Fruit fly (Drosophila melanogaster): ENCODE data around the gene eIF5B.
A peak's percentile ranks its signal among the peaks of the same experiment; 100 is the strongest.

Gene eIF5B

DNA sequence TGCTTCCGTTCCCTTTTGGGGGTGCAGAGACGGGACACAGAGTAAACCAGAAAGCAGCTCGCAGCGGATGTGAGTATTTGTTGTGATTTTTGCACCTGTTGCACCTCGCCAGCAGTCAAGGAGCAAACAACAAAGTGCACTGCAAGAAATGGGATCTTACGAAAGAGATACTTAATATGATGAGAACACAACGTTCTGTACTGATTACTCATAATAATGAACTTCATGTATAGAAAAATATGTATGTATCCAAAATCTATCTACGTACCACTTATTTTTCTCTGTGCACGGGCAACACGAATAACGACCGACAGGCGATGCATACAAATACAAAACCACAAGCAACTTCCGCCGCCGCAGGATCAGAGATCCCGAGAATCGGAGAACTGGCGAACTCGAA, 62.9 kb downstream of the eIF5B start (continued):
- peak; percentile 63 for TF ChIP-seq CG15696 (tag; optimal IDR thresholded peaks at IDR 0.05)
- TF ChIP-seq Sin3A (optimal IDR thresholded peaks at IDR 0.05) = no peak
- TF ChIP-seq da (GFP tag; optimal IDR thresholded peaks at IDR 0.05) = no peak
- TF ChIP-seq psq (GFP tag; optimal IDR thresholded peaks at IDR 0.05) = no peak
- TF ChIP-seq TFAM (GFP tag; optimal IDR thresholded peaks at IDR 0.05) = no peak
- TF ChIP-seq CG1024 (GFP tag; IDR thresholded peaks at IDR 0.05) = no peak
- TF ChIP-seq CG34376 (GFP tag; optimal IDR thresholded peaks at IDR 0.05) = no peak
- peak; percentile 72 for TF ChIP-seq Med (GFP tag)
- TF ChIP-seq org-1 (GFP tag; optimal IDR thresholded peaks at IDR 0.05) = no peak
- TF ChIP-seq chinmo (GFP tag; IDR thresholded peaks at IDR 0.05; ENCODE audit: partially characterized antibody) = no peak
- TF ChIP-seq Hsf (GFP tag; optimal IDR thresholded peaks at IDR 0.05) = peak; percentile 15
- TF ChIP-seq pzg (GFP tag; optimal IDR thresholded peaks at IDR 0.05) = no peak
- no peak for TF ChIP-seq CG3847 (GFP tag; IDR thresholded peaks at IDR 0.05)
- TF ChIP-seq CG17328 (GFP tag; IDR thresholded peaks at IDR 0.05) = 0 out of 2 replicates have a peak, but pooled peaks have one; percentile 14
- no peak for TF ChIP-seq Fer1 (GFP tag; optimal IDR thresholded peaks at IDR 0.05)
- TF ChIP-seq Xrp1 (GFP tag; IDR thresholded peaks at IDR 0.05) = peak; percentile 59; the same call in 1 of the 2 replicates
- TF ChIP-seq CG2678 (tag; optimal IDR thresholded peaks at IDR 0.05) = no peak
- no peak for TF ChIP-seq CG11398 (GFP tag; optimal IDR thresholded peaks at IDR 0.05)
- no peak for TF ChIP-seq CG18011 (GFP tag; optimal IDR thresholded peaks at IDR 0.05)
- peak; percentile 25 for TF ChIP-seq unpg (GFP tag; optimal IDR thresholded peaks at IDR 0.05)
- no peak for TF ChIP-seq CG3281 (GFP tag; optimal IDR thresholded peaks at IDR 0.05)
- TF ChIP-seq Trl (optimal IDR thresholded peaks at IDR 0.05) = no peak
- no peak for TF ChIP-seq Trl (GFP tag; optimal IDR thresholded peaks at IDR 0.05)
- TF ChIP-seq ken (GFP tag; IDR thresholded peaks at IDR 0.05) = no peak
- TF ChIP-seq Atf3 (GFP tag; optimal IDR thresholded peaks at IDR 0.05) = no peak
- no peak for TF ChIP-seq bbx (GFP tag; IDR thresholded peaks at IDR 0.05; ENCODE audit: partially characterized antibody)
- TF ChIP-seq CG3726 (GFP tag; IDR thresholded peaks at IDR 0.05) = no peak
- peak; percentile 22 for TF ChIP-seq CG14710 (tag; optimal IDR thresholded peaks at IDR 0.05)
- no peak for TF ChIP-seq seq (GFP tag; IDR thresholded peaks at IDR 0.05)
- no peak for TF ChIP-seq CG4820 (GFP tag; optimal IDR thresholded peaks at IDR 0.05)
- TF ChIP-seq CG18476 (GFP tag; optimal IDR thresholded peaks at IDR 0.05) = no peak
- peak; percentile 63 for TF ChIP-seq Drgx (GFP tag; IDR thresholded peaks at IDR 0.05)
- no peak for TF ChIP-seq NC2β (GFP tag; optimal IDR thresholded peaks at IDR 0.05)
- no peak for TF ChIP-seq tup (GFP tag; optimal IDR thresholded peaks at IDR 0.05)
- TF ChIP-seq lov (optimal IDR thresholded peaks at IDR 0.05) = no peak
- 0 out of 3 replicates have a peak, but pooled peaks have one; percentile 36 for TF ChIP-seq lov (GFP tag; IDR thresholded peaks at IDR 0.05)
- no peak for TF ChIP-seq Mrtf (GFP tag; IDR thresholded peaks at IDR 0.05)
- TF ChIP-seq CG11456 (GFP tag; IDR thresholded peaks at IDR 0.05) = no peak
- no peak for TF ChIP-seq mld (GFP tag; IDR thresholded peaks at IDR 0.05; ENCODE audit: partially characterized antibody)
- no peak for TF ChIP-seq CG7928 (GFP tag; optimal IDR thresholded peaks at IDR 0.05)
- TF ChIP-seq tap (tag; optimal IDR thresholded peaks at IDR 0.05) = no peak
- no peak for TF ChIP-seq CG15479 (GFP tag; optimal IDR thresholded peaks at IDR 0.05)
- no peak for TF ChIP-seq CG13123 (GFP tag; optimal IDR thresholded peaks at IDR 0.05)
- no peak for TF ChIP-seq CG4617 (GFP tag; optimal IDR thresholded peaks at IDR 0.05; ENCODE audit: borderline replicate concordance)
- no peak for TF ChIP-seq caup (GFP tag; optimal IDR thresholded peaks at IDR 0.05; ENCODE audit: severe bottlenecking)
- TF ChIP-seq oc (tag; optimal IDR thresholded peaks at IDR 0.05) = no peak
- TF ChIP-seq CG10209 (GFP tag; optimal IDR thresholded peaks at IDR 0.05) = peak; percentile 28
- no peak for TF ChIP-seq tna (GFP tag; IDR thresholded peaks at IDR 0.05; ENCODE audit: partially characterized antibody)
- TF ChIP-seq salm (tag; optimal IDR thresholded peaks at IDR 0.05) = no peak
- TF ChIP-seq CG7786 (GFP tag; optimal IDR thresholded peaks at IDR 0.05) = peak; percentile 3
- TF ChIP-seq Taf1 (GFP tag; IDR thresholded peaks at IDR 0.05) = no peak
- peak; percentile 29 for TF ChIP-seq phol (tag; optimal IDR thresholded peaks at IDR 0.05)
